Fruit fly (Drosophila melanogaster) whole organism, embryonic: ENCODE results near the gene CG31800.
A peak's percentile ranks its signal among the peaks of the same experiment; 100 is the strongest.

Experiments used
- ATbp ChIP-seq: fragments of 200-800 bp; sonication (Bioruptor generic); optimal IDR thresholded peaks from 2 replicates; lab custom pipeline; 2017; ENCODE audit warnings: missing biosample characterization, mild to moderate bottlenecking, missing genetic modification characterization, missing genetic modification reagents
- Adf1 ChIP-seq: fragments of 200-800 bp; sonication (Bioruptor generic); IDR thresholded peaks from 2 replicates; pipeline ENCODE4 v1.3.6; 2022; ENCODE audit warnings: missing biosample characterization, missing genetic modification characterization
- B-H2 ChIP-seq: fragments of 200-800 bp; sonication (Bioruptor generic); optimal IDR thresholded peaks from 2 replicates; lab custom pipeline; 2018; ENCODE audit warnings: missing biosample characterization, mild to moderate bottlenecking, missing genetic modification characterization
- CG10543 ChIP-seq: fragments of 200-800 bp; sonication (Bioruptor generic); optimal IDR thresholded peaks from 3 replicates; lab custom pipeline; 2017; ENCODE audit warnings: missing biosample characterization, mild to moderate bottlenecking, missing genetic modification characterization, moderate library complexity
- CG12391 ChIP-seq: fragments of 200-800 bp; sonication (Bioruptor generic); optimal IDR thresholded peaks from 3 replicates; lab custom pipeline; 2018; ENCODE audit warnings: missing biosample characterization, mild to moderate bottlenecking, missing genetic modification characterization, moderate library complexity
- CG13424 ChIP-seq: fragments of 200-800 bp; sonication (Bioruptor generic); optimal IDR thresholded peaks from 2 replicates; lab custom pipeline; 2019; ENCODE audit warnings: missing biosample characterization, mild to moderate bottlenecking, missing genetic modification characterization, moderate library complexity
- CG14441 ChIP-seq: fragments of 200-800 bp; sonication (Bioruptor generic); IDR thresholded peaks from 2 replicates; pipeline ENCODE4 v1.3.6; 2022; ENCODE audit warnings: missing biosample characterization, missing genetic modification characterization
- CG15269 ChIP-seq: fragments of 200-800 bp; sonication (Bioruptor generic); optimal IDR thresholded peaks from 2 replicates; lab custom pipeline; 2018; ENCODE audit warnings: missing biosample characterization, mild to moderate bottlenecking, missing genetic modification characterization, moderate library complexity
- CG17361 ChIP-seq: fragments of 200-800 bp; sonication (Bioruptor generic); IDR thresholded peaks from 3 replicates; pipeline ENCODE4 v1.3.6; 2022; ENCODE audit warnings: missing biosample characterization, missing genetic modification characterization
- CG17612 ChIP-seq: fragments of 200-800 bp; sonication (Bioruptor generic); IDR thresholded peaks from 2 replicates; pipeline ENCODE4 v1.3.6; 2022; ENCODE audit warnings: missing biosample characterization, missing genetic modification characterization
- CG17912 ChIP-seq: fragments of 200-800 bp; sonication (Bioruptor generic); optimal IDR thresholded peaks from 2 replicates; lab custom pipeline; 2018; ENCODE audit warnings: missing biosample characterization, mild to moderate bottlenecking, missing genetic modification characterization
- CG2116 ChIP-seq: fragments of 200-800 bp; sonication (Bioruptor generic); optimal IDR thresholded peaks from 3 replicates; lab custom pipeline; 2018; ENCODE audit warnings: missing biosample characterization, mild to moderate bottlenecking, missing genetic modification characterization
- CG2199 ChIP-seq: fragments of 200-800 bp; sonication (Bioruptor generic); IDR thresholded peaks from 3 replicates; pipeline ENCODE4 v1.3.6; 2022; ENCODE audit warnings: missing biosample characterization, missing genetic modification characterization
- CG2889 ChIP-seq: fragments of 200-800 bp; sonication (Bioruptor generic); IDR thresholded peaks from 3 replicates; pipeline ENCODE4 v1.3.6; 2022; ENCODE audit warnings: missing biosample characterization, missing genetic modification characterization
- CG3163 ChIP-seq: fragments of 200-800 bp; sonication (Bioruptor generic); optimal IDR thresholded peaks from 3 replicates; lab custom pipeline; 2016; ENCODE audit warnings: missing biosample characterization, missing genetic modification characterization
- CG6272 ChIP-seq: fragments of 200-800 bp; sonication (Bioruptor generic); IDR thresholded peaks from 2 replicates; pipeline ENCODE4 v1.3.6; 2022; ENCODE audit warnings: missing biosample characterization, missing genetic modification characterization
- CG7839 ChIP-seq: fragments of 200-800 bp; sonication (Bioruptor generic); optimal IDR thresholded peaks from 3 replicates; lab custom pipeline; 2018; ENCODE audit warnings: missing biosample characterization, mild to moderate bottlenecking, missing genetic modification characterization, moderate library complexity
- CG7987 ChIP-seq: fragments of 200-800 bp; sonication (Bioruptor generic); optimal IDR thresholded peaks from 2 replicates; lab custom pipeline; 2018; ENCODE audit warnings: missing biosample characterization, mild to moderate bottlenecking, missing genetic modification characterization, moderate library complexity
- CG8388 ChIP-seq: fragments of 200-800 bp; sonication (Bioruptor generic); optimal IDR thresholded peaks from 2 replicates; lab custom pipeline; 2019; ENCODE audit warnings: missing biosample characterization, mild to moderate bottlenecking, missing genetic modification characterization, moderate library complexity
- CrebB ChIP-seq: fragments of 200-800 bp; sonication (Bioruptor generic); optimal IDR thresholded peaks from 3 replicates; lab custom pipeline; 2018; ENCODE audit warnings: missing biosample characterization, mild to moderate bottlenecking, missing genetic modification characterization
- Dbx ChIP-seq: fragments of 200-800 bp; sonication (Bioruptor generic); IDR thresholded peaks from 3 replicates; pipeline ENCODE4 v1.3.6; 2022; ENCODE audit warnings: missing biosample characterization, missing genetic modification characterization
- Drgx ChIP-seq: fragments of 200-800 bp; sonication (Bioruptor generic); IDR thresholded peaks from 2 replicates; pipeline ENCODE4 v1.3.6; 2022; ENCODE audit warnings: missing biosample characterization, missing genetic modification characterization
- E2f1 ChIP-seq: fragments of 200-800 bp; sonication (Bioruptor generic); IDR thresholded peaks from 2 replicates; pipeline ENCODE4 v1.3.6; 2022; ENCODE audit warnings: missing biosample characterization, missing genetic modification characterization
- Lim3 ChIP-seq: fragments of 200-800 bp; sonication (Bioruptor generic); IDR thresholded peaks from 2 replicates; pipeline ENCODE4 v1.3.6; 2022; ENCODE audit warnings: missing biosample characterization, missing genetic modification characterization
- Max ChIP-seq: fragments of 200-800 bp; sonication (Bioruptor generic); optimal IDR thresholded peaks from 2 replicates; lab custom pipeline; 2016; ENCODE audit warnings: missing biosample characterization, mild to moderate bottlenecking, missing genetic modification characterization
- Oaz ChIP-seq: fragments of 200-800 bp; sonication (Bioruptor generic); IDR thresholded peaks from 2 replicates; pipeline ENCODE4 v1.3.6; 2022; ENCODE audit warnings: missing biosample characterization, missing genetic modification characterization
- Oli ChIP-seq: fragments of 200-800 bp; sonication (Bioruptor generic); optimal IDR thresholded peaks from 2 replicates; lab custom pipeline; 2018; ENCODE audit warnings: missing biosample characterization, mild to moderate bottlenecking, missing genetic modification characterization, moderate library complexity
- Opbp ChIP-seq: fragments of 200-800 bp; sonication (Bioruptor generic); IDR thresholded peaks from 3 replicates; pipeline ENCODE4 v1.3.6; 2022; ENCODE audit warnings: missing biosample characterization, missing genetic modification characterization; ENCODE audit not compliant: partially characterized antibody
- Rx ChIP-seq: fragments of 200-800 bp; sonication (Bioruptor generic); IDR thresholded peaks from 2 replicates; pipeline ENCODE4 v1.3.6; 2022; ENCODE audit warnings: missing biosample characterization, missing genetic modification characterization
- TFAM ChIP-seq: fragments of 200-800 bp; sonication (Bioruptor generic); optimal IDR thresholded peaks from 2 replicates; lab custom pipeline; 2017; ENCODE audit warnings: missing biosample characterization, missing genetic modification characterization, inconsistent platforms
- bigmax ChIP-seq: fragments of 200-800 bp; sonication (Bioruptor generic); optimal IDR thresholded peaks from 2 replicates; lab custom pipeline; 2018; ENCODE audit warnings: missing biosample characterization, mild to moderate bottlenecking, missing genetic modification characterization
- bsh ChIP-seq, 2 experiments: fragments of 200-800 bp; sonication (Bioruptor generic); optimal IDR thresholded peaks; 2 replicates each; lab custom pipeline; 2017 to 2018; ENCODE audit warnings: mild to moderate bottlenecking in 2 of 2, missing biosample characterization in 2 of 2, missing genetic modification characterization in 2 of 2, moderate library complexity in 1 of 2
- cas ChIP-seq: fragments of 200-800 bp; sonication (Bioruptor generic); IDR thresholded peaks from 2 replicates; pipeline ENCODE4 v1.3.6; 2022; ENCODE audit warnings: missing biosample characterization, missing genetic modification characterization
- chinmo ChIP-seq: fragments of 200-800 bp; sonication (Bioruptor generic); IDR thresholded peaks from 4 replicates; pipeline ENCODE4 v1.3.6; 2022; ENCODE audit warnings: missing biosample characterization, missing genetic modification characterization; ENCODE audit not compliant: partially characterized antibody
- chn ChIP-seq: fragments of 200-800 bp; sonication (Bioruptor generic); optimal IDR thresholded peaks from 2 replicates; lab custom pipeline; 2016; ENCODE audit warnings: missing biosample characterization, missing genetic modification characterization
- ems ChIP-seq: fragments of 200-800 bp; sonication (Bioruptor generic); optimal IDR thresholded peaks from 3 replicates; lab custom pipeline; 2016; ENCODE audit warnings: missing biosample characterization, missing genetic modification characterization
- eve ChIP-seq, 2 experiments: fragments of >200 bp; optimal IDR thresholded peaks; 2 replicates each; lab custom pipeline; 2017; ENCODE audit warnings: missing biosample characterization in 2 of 2, missing genetic modification characterization in 2 of 2
- fd102C ChIP-seq: fragments of 200-800 bp; sonication (Bioruptor generic); optimal IDR thresholded peaks from 2 replicates; lab custom pipeline; 2018; ENCODE audit warnings: missing biosample characterization, mild to moderate bottlenecking, missing genetic modification characterization, moderate library complexity
- fd96Cb ChIP-seq: fragments of 200-800 bp; sonication (Bioruptor generic); optimal IDR thresholded peaks from 2 replicates; lab custom pipeline; 2018; ENCODE audit warnings: missing biosample characterization, mild to moderate bottlenecking, missing genetic modification characterization, moderate library complexity
- fu2 ChIP-seq: fragments of 200-800 bp; sonication (Bioruptor generic); optimal IDR thresholded peaks from 2 replicates; lab custom pipeline; 2016; ENCODE audit warnings: missing biosample characterization, missing genetic modification characterization
- gem ChIP-seq: fragments of 200-800 bp; sonication (Bioruptor generic); optimal IDR thresholded peaks from 2 replicates; lab custom pipeline; 2019; ENCODE audit warnings: missing biosample characterization, mild to moderate bottlenecking, missing genetic modification characterization, moderate library complexity
- ham ChIP-seq: fragments of 200-800 bp; sonication (Bioruptor generic); IDR thresholded peaks from 2 replicates; pipeline ENCODE4 v1.3.6; 2022; ENCODE audit warnings: missing biosample characterization, missing genetic modification characterization
- kah ChIP-seq: fragments of 200-800 bp; sonication (Bioruptor generic); optimal IDR thresholded peaks from 2 replicates; lab custom pipeline; 2018; ENCODE audit warnings: missing biosample characterization, mild to moderate bottlenecking, missing genetic modification characterization
- nmo ChIP-seq: fragments of 200-800 bp; sonication (Bioruptor generic); optimal IDR thresholded peaks from 2 replicates; lab custom pipeline; 2018; ENCODE audit warnings: missing biosample characterization, mild to moderate bottlenecking, missing genetic modification characterization, moderate library complexity
- sd ChIP-seq: fragments of 200-800 bp; sonication (Bioruptor generic); optimal IDR thresholded peaks from 3 replicates; lab custom pipeline; 2018; ENCODE audit warnings: missing biosample characterization, mild to moderate bottlenecking, missing genetic modification characterization, moderate library complexity
- tin ChIP-seq: fragments of 200-800 bp; sonication (Bioruptor generic); optimal IDR thresholded peaks from 3 replicates; lab custom pipeline; 2016; ENCODE audit warnings: missing biosample characterization, missing genetic modification characterization
- tna ChIP-seq: fragments of 200-800 bp; sonication (Bioruptor generic); IDR thresholded peaks from 2 replicates; pipeline ENCODE4 v1.3.6; 2022; ENCODE audit warnings: missing biosample characterization, missing genetic modification characterization; ENCODE audit not compliant: partially characterized antibody
- tx ChIP-seq: fragments of 200-800 bp; sonication (Bioruptor generic); optimal IDR thresholded peaks from 2 replicates; lab custom pipeline; 2016; ENCODE audit warnings: missing biosample characterization, missing genetic modification characterization
- zf30C ChIP-seq: fragments of 200-800 bp; sonication (Bioruptor generic); optimal IDR thresholded peaks from 3 replicates; lab custom pipeline; 2018; ENCODE audit warnings: missing biosample characterization, mild to moderate bottlenecking, missing genetic modification characterization
- zfh1 ChIP-seq: fragments of 200-800 bp; sonication (Bioruptor generic); IDR thresholded peaks from 3 replicates; pipeline ENCODE4 v1.3.6; 2022; ENCODE audit warnings: missing biosample characterization, missing genetic modification characterization

The CG31800 gene

DNA sequence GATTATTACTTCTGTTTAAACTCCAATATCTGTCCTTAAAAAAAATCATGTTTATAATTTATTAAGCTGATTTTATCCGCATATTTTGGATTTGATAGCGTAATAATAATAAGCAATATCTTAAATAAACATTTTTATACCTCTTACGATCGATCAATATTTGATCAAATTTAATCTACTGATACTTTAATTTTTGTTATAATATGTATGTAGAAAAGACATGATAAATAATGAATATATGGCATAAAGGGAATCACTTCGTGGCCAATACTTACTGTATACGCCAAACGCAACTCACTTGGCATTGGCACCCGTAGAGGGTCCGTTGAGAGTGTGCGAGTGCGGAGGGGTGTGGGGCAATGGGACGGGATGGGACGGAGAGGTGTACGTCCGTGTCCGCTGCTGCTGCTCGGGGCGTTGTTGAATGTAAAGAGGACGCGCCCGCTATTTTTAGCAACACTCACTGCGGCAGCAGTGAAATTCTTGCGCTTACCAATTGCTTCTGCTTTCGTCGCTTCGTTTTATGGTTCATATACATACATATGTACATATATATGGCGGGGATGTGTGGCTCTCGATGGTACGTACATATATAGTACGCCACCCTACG, 1.8 kb upstream of the CG31800 start (continued):
- no peak for TF ChIP-seq CG7987 (GFP tag; lab: Kevin White, UChicago)
- TF ChIP-seq CG7839 (tag; lab: Kevin White, UChicago), result peak; percentile 25
- no peak for TF ChIP-seq bsh (GFP tag; optimal IDR thresholded peaks at IDR 0.05; lab: Kevin White, UChicago)
- peak; percentile 39; the same call in 1 of the 3 replicates for TF ChIP-seq Dbx (GFP tag; lab: Robert Waterston, UW)
- peak; percentile 45 for TF ChIP-seq gem
- TF ChIP-seq zfh1 (GFP tag; lab: Robert Waterston, UW), result no peak
- TF ChIP-seq CG8388, result no peak
- peak; percentile 70 for TF ChIP-seq sd
- TF ChIP-seq CG3163, result no peak
- TF ChIP-seq B-H2 (GFP tag; lab: Kevin White, UChicago), result no peak
- no peak for TF ChIP-seq CG2889 (GFP tag; lab: Robert Waterston, UW)
- no peak for TF ChIP-seq zf30C (GFP tag; lab: Kevin White, UChicago)
- peak; percentile 15 for TF ChIP-seq CG12391 (tag; lab: Kevin White, UChicago)
- TF ChIP-seq ham (GFP tag; lab: Robert Waterston, UW), result no peak
- 0 out of 4 replicates have a peak, but pooled peaks have one; percentile 48 for TF ChIP-seq chinmo (GFP tag; lab: Robert Waterston, UW)
- no peak for TF ChIP-seq fu2 (GFP tag; lab: Kevin White, UChicago)
- TF ChIP-seq CG6272 (GFP tag; lab: Robert Waterston, UW), result no peak
- no peak for TF ChIP-seq eve (GFP tag; optimal IDR thresholded peaks at IDR 0.05; lab: Kevin White, UChicago)
- no peak for TF ChIP-seq CG2199 (GFP tag; lab: Robert Waterston, UW)
- no peak for TF ChIP-seq Rx (GFP tag; lab: Robert Waterston, UW)
- no peak for TF ChIP-seq CG14441 (GFP tag; lab: Robert Waterston, UW)
- no peak for TF ChIP-seq tx (GFP tag; lab: Kevin White, UChicago)
- TF ChIP-seq CG17612, result no peak
- 0 out of 2 replicates have a peak, but pooled peaks have one; percentile 15 for TF ChIP-seq tna (GFP tag; lab: Robert Waterston, UW)
- TF ChIP-seq CG17361 (GFP tag; lab: Robert Waterston, UW), result 0 out of 3 replicates have a peak, but pooled peaks have one; percentile 25
- TF ChIP-seq kah, result no peak
- TF ChIP-seq Max (GFP tag; lab: Kevin White, UChicago), result no peak
- no peak for TF ChIP-seq TFAM (GFP tag; lab: Kevin White, UChicago)
- no peak for TF ChIP-seq CG15269 (tag; lab: Kevin White, UChicago)
- no peak for TF ChIP-seq CG17912 (GFP tag; lab: Kevin White, UChicago)
- no peak for TF ChIP-seq cas
- TF ChIP-seq chn, result no peak
- TF ChIP-seq Lim3, result no peak
- no peak for TF ChIP-seq ATbp (GFP tag; lab: Kevin White, UChicago)
- no peak for TF ChIP-seq fd102C
- no peak for TF ChIP-seq tin (GFP tag; lab: Kevin White, UChicago)
- TF ChIP-seq Opbp (GFP tag; lab: Robert Waterston, UW), result no peak
- TF ChIP-seq ems (GFP tag; lab: Kevin White, UChicago), result no peak
- TF ChIP-seq nmo (GFP tag; lab: Kevin White, UChicago), result no peak
- no peak for TF ChIP-seq E2f1 (GFP tag; lab: Robert Waterston, UW)
- peak; percentile 12 for TF ChIP-seq fd96Cb (tag; lab: Kevin White, UChicago)
- TF ChIP-seq Oaz (GFP tag; lab: Robert Waterston, UW), result no peak
- TF ChIP-seq CG13424 (tag; lab: Kevin White, UChicago), result peak; percentile 11
- no peak for TF ChIP-seq bigmax (GFP tag; lab: Kevin White, UChicago)
- no peak for TF ChIP-seq CrebB (tag; lab: Kevin White, UChicago)
- TF ChIP-seq CG2116 (GFP tag; lab: Kevin White, UChicago), result no peak
- no peak; the same call in 1 of the 2 replicates for TF ChIP-seq Adf1
- TF ChIP-seq Oli (tag; lab: Kevin White, UChicago), result peak; percentile 19
- peak; percentile 6; the same call in 1 of the 2 replicates for TF ChIP-seq Drgx (GFP tag; lab: Robert Waterston, UW)
- peak; percentile 79 for TF ChIP-seq CG10543 (GFP tag; lab: Kevin White, UChicago)
